Worm (Caenorhabditis elegans): ENCODE data around the gene Y49F6B.2.

ce11 chrII:3523547-3523946 is 20.8 kb downstream of the Y49F6B.2 start:
- TF ChIP-seq him-1 (tag; optimal IDR thresholded peaks at IDR 0.05) (peak; percentile 51), W03F9.2 (tag; optimal IDR thresholded peaks at IDR 0.05) (peak; percentile 10)

Measured in whole organism, L4/young adult.